Worm (Caenorhabditis elegans) whole organism, L3 larva: ENCODE measurements around the gene nspc-19.

ENCODE experiments used
- ceh-82 ChIP-seq: fragments of 150-350 bp; optimal IDR thresholded peaks from 2 replicates; lab custom pipeline; 2014; ENCODE audit warnings: missing biosample characterization, missing genetic modification characterization
- unc-62 ChIP-seq: fragments of 150-350 bp; sonication (generic microtip); optimal IDR thresholded peaks from 4 replicates; lab custom pipeline; 2014; ENCODE audit warnings: missing biosample characterization, missing genetic modification reagents, missing genetic modification characterization
- zag-1 ChIP-seq: fragments of 150-350 bp; optimal IDR thresholded peaks from 2 replicates; lab custom pipeline; 2014; ENCODE audit warnings: missing biosample characterization, missing genetic modification characterization

DNA sequence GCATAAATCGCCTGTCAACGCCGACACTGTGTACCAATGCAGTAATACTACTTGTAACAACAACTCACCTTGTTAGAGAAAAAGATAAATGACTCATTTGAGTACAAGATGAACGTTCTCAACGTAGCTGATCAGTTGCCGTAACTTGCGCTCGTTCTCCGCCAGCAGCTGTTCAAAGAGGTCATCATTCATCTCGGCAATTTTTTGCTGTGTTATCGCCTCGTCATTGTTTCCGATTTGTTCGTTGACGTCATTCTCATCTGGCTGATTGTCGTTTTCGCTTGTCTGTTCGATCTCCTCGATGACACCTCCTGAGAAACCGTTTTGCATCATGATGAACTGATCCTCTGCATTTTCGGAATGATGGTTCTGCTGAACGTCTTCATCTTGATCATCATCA lies 25.2 kb upstream of the nspc-19 start:
- TF ChIP-seq ceh-82 (tag; lab: Kevin White, UChicago) (no peak), zag-1 (tag; lab: Kevin White, UChicago) (no peak), unc-62 (GFP tag; lab: Kevin White, UChicago) (no peak)
